Worm (Caenorhabditis elegans) whole organism, L2 larva: ENCODE results near the gene T24B8.3.

Experiments used
- ama-1 ChIP-seq: fragments of 150-350 bp; optimal IDR thresholded peaks from 2 replicates; lab custom pipeline; 2018; ENCODE audit warnings: inconsistent platforms
- crh-2 ChIP-seq: sonication (generic microtip); optimal IDR thresholded peaks from 2 replicates; lab custom pipeline; 2017; ENCODE audit warnings: missing biosample characterization, missing genetic modification characterization
- egl-27 ChIP-seq: sonication (generic microtip); optimal IDR thresholded peaks from 3 replicates; lab custom pipeline; 2017; ENCODE audit warnings: missing biosample characterization, missing genetic modification reagents, missing genetic modification characterization
- lin-39 ChIP-seq: fragments of 150-350 bp; optimal IDR thresholded peaks from 2 replicates; lab custom pipeline; 2014; ENCODE audit warnings: missing biosample characterization, missing genetic modification reagents, missing genetic modification characterization
- nhr-11 ChIP-seq: fragments of 150-350 bp; optimal IDR thresholded peaks from 2 replicates; lab custom pipeline; 2014; ENCODE audit warnings: missing biosample characterization, missing genetic modification characterization
- nhr-21 ChIP-seq: fragments of 150-350 bp; optimal IDR thresholded peaks from 2 replicates; lab custom pipeline; 2014; ENCODE audit warnings: missing biosample characterization, missing genetic modification characterization
- nhr-237 ChIP-seq: fragments of 150-350 bp; optimal IDR thresholded peaks from 2 replicates; lab custom pipeline; 2014; ENCODE audit warnings: missing biosample characterization, missing genetic modification characterization
- nhr-25 ChIP-seq: fragments of 150-350 bp; sonication (generic microtip); optimal IDR thresholded peaks from 3 replicates; lab custom pipeline; 2014; ENCODE audit warnings: missing biosample characterization, missing genetic modification characterization

DNA sequence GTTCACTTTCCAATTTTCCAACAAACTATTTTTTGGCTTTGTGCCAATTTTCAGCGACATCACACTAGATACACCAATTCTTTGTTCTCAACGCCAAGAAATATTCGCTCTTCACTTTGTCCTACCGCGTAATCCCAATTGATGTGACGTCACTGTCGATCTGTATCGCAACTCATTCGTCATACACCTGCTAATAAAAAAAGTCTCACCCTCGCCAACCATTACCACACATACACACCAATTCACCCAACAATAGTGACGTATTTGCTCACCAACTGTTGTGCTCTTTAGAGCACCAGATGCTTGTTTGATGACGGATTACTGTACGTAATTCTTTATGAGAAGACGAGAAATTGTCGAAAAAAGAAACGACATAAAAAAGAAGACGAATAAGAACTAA is 2.4 kb upstream of the T24B8.3 start:
- TF ChIP-seq nhr-11 (tag; lab: Kevin White, UChicago) (no peak), ama-1 (lab: Kevin White, UChicago) (no peak), nhr-237 (tag; lab: Kevin White, UChicago) (no peak), nhr-25 (tag; lab: Kevin White, UChicago) (no peak), lin-39 (no peak), nhr-21 (no peak), egl-27 (no peak), crh-2 (no peak)
